Fruit fly (Drosophila melanogaster) whole organism, prepupa: ENCODE data around the gene Ugalt.

Source experiments
- CG10631 ChIP-seq: fragments of 200-800 bp; sonication (Bioruptor generic); optimal IDR thresholded peaks from 2 replicates; lab custom pipeline; 2016; ENCODE audit warnings: missing biosample characterization, missing genetic modification characterization
- CG1621 ChIP-seq: fragments of 200-800 bp; sonication (Bioruptor generic); optimal IDR thresholded peaks from 3 replicates; lab custom pipeline; 2018; ENCODE audit warnings: missing biosample characterization, mild to moderate bottlenecking, missing genetic modification characterization
- CG16779 ChIP-seq: fragments of 200-800 bp; sonication (Bioruptor generic); optimal IDR thresholded peaks from 3 replicates; lab custom pipeline; 2017; ENCODE audit warnings: missing biosample characterization, mild to moderate bottlenecking, missing genetic modification characterization
- CG34406 ChIP-seq: fragments of 200-800 bp; sonication (Bioruptor generic); optimal IDR thresholded peaks from 3 replicates; lab custom pipeline; 2016; ENCODE audit warnings: missing biosample characterization, missing genetic modification characterization
- Ets21C ChIP-seq: fragments of 200-800 bp; sonication (Bioruptor generic); optimal IDR thresholded peaks from 3 replicates; lab custom pipeline; 2016; ENCODE audit warnings: missing biosample characterization, missing genetic modification characterization
- OdsH ChIP-seq: fragments of 200-800 bp; sonication (Bioruptor generic); optimal IDR thresholded peaks from 3 replicates; lab custom pipeline; 2016; ENCODE audit warnings: missing biosample characterization, missing genetic modification characterization
- acj6 ChIP-seq: fragments of 200-800 bp; sonication (Bioruptor generic); optimal IDR thresholded peaks from 3 replicates; lab custom pipeline; 2016; ENCODE audit warnings: missing biosample characterization, missing genetic modification characterization
- dac ChIP-seq: fragments of 200-800 bp; sonication (Bioruptor generic); optimal IDR thresholded peaks from 2 replicates; lab custom pipeline; 2017; ENCODE audit warnings: missing biosample characterization, mild to moderate bottlenecking, missing genetic modification characterization
- dsx ChIP-seq: fragments of 200-800 bp; optimal IDR thresholded peaks from 3 replicates; lab custom pipeline; 2019; ENCODE audit warnings: missing biosample characterization, mild to moderate bottlenecking, missing genetic modification characterization, moderate library complexity; ENCODE audit not compliant: poor library complexity, severe bottlenecking
- fd59A ChIP-seq: fragments of 200-800 bp; sonication (Bioruptor generic); optimal IDR thresholded peaks from 2 replicates; lab custom pipeline; 2017; ENCODE audit warnings: missing biosample characterization, mild to moderate bottlenecking, missing genetic modification characterization, missing genetic modification reagents
- fd85E ChIP-seq: fragments of 200-800 bp; sonication (Bioruptor generic); optimal IDR thresholded peaks from 3 replicates; lab custom pipeline; 2016; ENCODE audit warnings: missing biosample characterization, missing genetic modification characterization
- lz ChIP-seq: fragments of 200-800 bp; sonication (Bioruptor generic); optimal IDR thresholded peaks from 3 replicates; lab custom pipeline; 2016; ENCODE audit warnings: missing biosample characterization, missing genetic modification characterization
- ss ChIP-seq, 2 experiments: fragments of 200-800 bp; sonication (Bioruptor generic); optimal IDR thresholded peaks; 2 replicates in 1 of 2; 3 replicates in 1 of 2; lab custom pipeline; 2017 to 2018; ENCODE audit warnings: mild to moderate bottlenecking in 2 of 2, missing biosample characterization in 2 of 2, missing genetic modification characterization in 2 of 2, moderate library complexity in 1 of 2
- svp ChIP-seq: fragments of 200-800 bp; sonication (Bioruptor generic); peaks from one replicate; lab custom pipeline; 2016; ENCODE audit warnings: missing biosample characterization, missing genetic modification characterization

The Ugalt gene

DNA sequence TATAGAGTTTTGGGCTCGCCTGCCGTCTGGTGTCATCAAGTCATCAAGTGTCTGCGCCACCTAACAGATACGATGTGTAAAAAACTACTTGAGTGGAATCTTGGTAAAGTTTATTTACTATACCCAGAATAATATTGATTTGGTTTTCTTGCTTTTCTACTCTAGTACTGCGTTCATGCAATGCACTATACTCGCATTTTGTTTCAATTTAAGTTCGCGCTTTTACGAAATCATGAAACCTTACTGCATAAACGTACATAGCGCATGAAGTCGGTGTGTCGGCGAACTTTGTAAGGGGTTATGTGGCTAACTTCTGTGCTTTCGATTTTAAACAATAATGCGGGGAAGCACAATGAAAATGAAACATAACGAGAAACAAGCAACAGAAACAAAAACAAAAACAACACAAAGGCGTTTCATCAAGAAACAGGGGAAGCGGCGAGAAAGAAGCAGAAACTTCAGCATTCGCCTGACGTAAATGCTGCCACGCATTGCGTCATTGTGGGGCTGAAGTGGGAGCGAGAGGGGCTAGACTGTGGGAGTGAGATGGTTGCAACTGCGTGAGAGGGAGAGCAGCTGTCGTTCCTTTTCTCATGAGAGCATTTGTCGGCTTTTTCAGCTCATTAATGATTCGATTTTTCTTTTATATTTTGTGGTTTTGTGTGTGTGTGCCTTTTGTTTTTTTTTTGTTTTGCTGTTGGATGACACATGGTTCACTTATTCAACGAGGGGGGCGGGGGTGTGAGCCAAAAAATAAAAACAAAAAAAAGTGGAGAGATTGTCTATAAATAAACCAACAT is 51.3 kb downstream of the Ugalt start (continued):
- TF ChIP-seq OdsH (GFP tag; lab: Kevin White, UChicago) (no peak), fd59A (no peak), dsx (GFP tag; lab: Kevin White, UChicago) (peak; percentile 29), lz (GFP tag; lab: Kevin White, UChicago) (no peak), ss (GFP tag; optimal IDR thresholded peaks at IDR 0.05; lab: Kevin White, UChicago) (peak; percentile 16 to 34), CG1621 (tag; lab: Kevin White, UChicago) (no peak), CG16779 (tag; lab: Kevin White, UChicago) (no peak), CG34406 (no peak)

DNA sequence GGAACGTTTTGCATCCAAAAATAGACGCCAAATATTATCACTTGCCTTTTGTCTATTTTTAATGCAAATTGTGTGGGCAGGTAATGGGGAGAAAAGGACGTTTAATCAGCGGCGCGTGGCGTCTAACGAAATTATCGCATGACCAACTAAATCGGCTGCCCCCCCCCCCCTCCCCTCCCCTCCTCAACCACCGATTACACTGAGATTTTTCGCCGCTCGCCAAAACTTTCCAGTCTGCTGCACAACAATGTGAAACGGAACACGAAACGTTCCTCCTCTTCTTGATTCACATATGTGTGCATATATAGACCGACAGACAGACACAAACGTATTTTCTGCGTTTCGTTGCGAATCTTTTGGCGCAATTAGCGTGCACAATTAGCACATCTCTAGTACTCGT is 52.5 kb downstream of the Ugalt start:
- TF ChIP-seq fd85E (no peak), Ets21C (GFP tag; lab: Kevin White, UChicago) (no peak), dac (GFP tag; lab: Kevin White, UChicago) (no peak), CG10631 (GFP tag; lab: Kevin White, UChicago) (no peak), svp (GFP tag; lab: Kevin White, UChicago) (no peak), acj6 (GFP tag; lab: Kevin White, UChicago) (no peak)
